Fruit fly (Drosophila melanogaster) Kc167 (cell line): ENCODE results near the gene Ugt35D1.

Experiments used
- psq ChIP-seq: fragments of >200 bp; optimal IDR thresholded peaks from 2 replicates; lab custom pipeline; 2017; ENCODE audit warnings: missing external identifiers
- ttk ChIP-seq: sonication (Bioruptor generic); optimal IDR thresholded peaks from 2 replicates; lab custom pipeline; 2017; ENCODE audit warnings: missing external identifiers

DNA sequence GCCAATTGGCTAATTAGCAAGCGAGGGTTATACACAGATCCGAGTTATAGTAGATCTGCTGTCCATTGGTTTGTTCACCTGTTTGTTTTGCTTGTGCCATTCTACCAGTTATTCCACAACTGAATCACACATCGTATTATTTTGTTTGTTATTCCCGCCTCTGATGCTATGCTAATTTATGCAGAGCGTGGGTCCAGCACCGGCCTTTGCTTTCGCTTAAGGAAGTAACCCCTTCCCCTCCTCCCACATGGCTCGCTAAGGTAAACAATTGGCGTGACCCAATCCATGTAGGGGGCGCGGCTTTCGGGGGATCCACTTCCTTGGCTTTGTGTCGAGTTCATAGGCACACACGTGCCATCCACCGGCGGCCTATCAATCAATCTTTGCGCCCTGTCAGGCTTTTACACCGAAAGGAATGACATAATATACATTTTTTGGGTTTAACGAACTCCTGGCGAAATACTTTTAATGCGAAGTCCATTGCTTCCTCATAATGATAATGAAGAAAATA lies 9.2 kb downstream of the Ugt35D1 start:
- TF ChIP-seq psq (lab: Kevin White, UChicago), result no peak
- TF ChIP-seq ttk, result no peak
